Fruit fly (Drosophila melanogaster) whole organism, embryonic: ENCODE results near the gene dbe.

Experiments
- CG33213 ChIP-seq: fragments of 200-800 bp; sonication (Bioruptor generic); optimal IDR thresholded peaks from 3 replicates; lab custom pipeline; 2016; ENCODE audit warnings: missing biosample characterization, missing genetic modification characterization
- Dad ChIP-seq: fragments of 200-800 bp; sonication (Bioruptor generic); optimal IDR thresholded peaks from 3 replicates; lab custom pipeline; 2016; ENCODE audit warnings: missing biosample characterization, missing genetic modification characterization
- Mes4 ChIP-seq: fragments of 200-800 bp; sonication (Bioruptor generic); optimal IDR thresholded peaks from 2 replicates; lab custom pipeline; 2016; ENCODE audit warnings: missing biosample characterization, missing genetic modification characterization
- Sox102F ChIP-seq: fragments of 200-800 bp; sonication (Bioruptor generic); optimal IDR thresholded peaks from 2 replicates; lab custom pipeline; 2018; ENCODE audit warnings: missing biosample characterization, mild to moderate bottlenecking, missing genetic modification characterization, moderate library complexity
- ttk ChIP-seq: fragments of 200-800 bp; sonication (Bioruptor generic); IDR thresholded peaks from 2 replicates; pipeline ENCODE4 v2.1.2; 2022; ENCODE audit warnings: missing biosample characterization, missing genetic modification characterization

- TF ChIP-seq Mes4 (GFP tag; lab: Kevin White, UChicago): no peak
- TF ChIP-seq Sox102F: no peak
- no peak for TF ChIP-seq ttk (GFP tag; lab: Robert Waterston, UW)
- no peak for TF ChIP-seq Dad
- peak; percentile 22 for TF ChIP-seq CG33213 (GFP tag; lab: Kevin White, UChicago)
These were observed 48.2 kb downstream of the dbe start, which contains the start of gene CG3662 for dm6 chr2L:821242-821985.
